Worm (Caenorhabditis elegans) whole organism, mixed stage, embryonic: ENCODE measurements around the gene Y105C5A.1285.
"Not testable (repeated sequence)": the region's sequence is repeated elsewhere in the genome, so short reads cannot be mapped to it uniquely, and the experiment has no call there.

Source experiments
- M03D4.4 ChIP-seq: sonication (generic microtip); optimal IDR thresholded peaks from 2 replicates; lab custom pipeline; 2017; ENCODE audit warnings: mild to moderate bottlenecking, missing genetic modification characterization, missing compliant biosample characterization
- bed-3 ChIP-seq: fragments of 200-800 bp; sonication (Bioruptor generic); optimal IDR thresholded peaks from 3 replicates; lab custom pipeline; 2018; ENCODE audit warnings: mild to moderate bottlenecking, missing genetic modification characterization, moderate library complexity, missing compliant biosample characterization
- blmp-1 ChIP-seq: fragments of 150-350 bp; optimal IDR thresholded peaks from 2 replicates; lab custom pipeline; 2014; ENCODE audit warnings: missing biosample characterization, missing genetic modification characterization
- ceh-39 ChIP-seq: fragments of 150-350 bp; optimal IDR thresholded peaks from 2 replicates; lab custom pipeline; 2014; ENCODE audit warnings: missing biosample characterization, missing genetic modification characterization
- ceh-43 ChIP-seq: fragments of 200-800 bp; sonication (Bioruptor generic); optimal IDR thresholded peaks from 2 replicates; lab custom pipeline; 2018; ENCODE audit warnings: mild to moderate bottlenecking, missing genetic modification characterization, moderate library complexity, missing compliant biosample characterization
- ceh-83 ChIP-seq: fragments of 200-800 bp; sonication (Bioruptor generic); optimal IDR thresholded peaks from 2 replicates; lab custom pipeline; 2018; ENCODE audit warnings: mild to moderate bottlenecking, missing genetic modification characterization, missing compliant biosample characterization
- ces-1 ChIP-seq: fragments of 150-350 bp; optimal IDR thresholded peaks from 2 replicates; lab custom pipeline; 2014; ENCODE audit warnings: missing biosample characterization, missing genetic modification reagents, missing genetic modification characterization
- cnd-1 ChIP-seq: fragments of 200-800 bp; sonication (Bioruptor generic); optimal IDR thresholded peaks from 2 replicates; lab custom pipeline; 2018; ENCODE audit warnings: mild to moderate bottlenecking, missing genetic modification characterization, missing compliant biosample characterization
- drap-1 ChIP-seq: fragments of 200-800 bp; sonication (Bioruptor generic); optimal IDR thresholded peaks from 3 replicates; lab custom pipeline; 2018; ENCODE audit warnings: mild to moderate bottlenecking, missing genetic modification characterization, missing compliant biosample characterization
- elt-3 ChIP-seq: fragments of 150-350 bp; optimal IDR thresholded peaks from 2 replicates; lab custom pipeline; 2014; ENCODE audit warnings: missing biosample characterization, missing genetic modification characterization
- flh-1 ChIP-seq: fragments of 200-800 bp; sonication (Bioruptor generic); optimal IDR thresholded peaks from 2 replicates; lab custom pipeline; 2018; ENCODE audit warnings: mild to moderate bottlenecking, missing genetic modification characterization, moderate library complexity, missing compliant biosample characterization
- ham-2 ChIP-seq: fragments of 200-800 bp; sonication (Bioruptor generic); optimal IDR thresholded peaks from 2 replicates; lab custom pipeline; 2018; ENCODE audit warnings: mild to moderate bottlenecking, missing genetic modification characterization, missing compliant biosample characterization
- hlh-1 ChIP-seq: fragments of 150-350 bp; optimal IDR thresholded peaks from 2 replicates; lab custom pipeline; 2014; ENCODE audit warnings: missing biosample characterization, missing genetic modification reagents, missing genetic modification characterization
- lin-32 ChIP-seq: fragments of 200-800 bp; sonication (Bioruptor generic); optimal IDR thresholded peaks from 2 replicates; lab custom pipeline; 2018; ENCODE audit warnings: mild to moderate bottlenecking, missing genetic modification characterization, missing compliant biosample characterization
- lsy-2 ChIP-seq: fragments of 150-350 bp; optimal IDR thresholded peaks from 2 replicates; lab custom pipeline; 2014; ENCODE audit warnings: missing biosample characterization, missing genetic modification characterization
- mab-5 ChIP-seq: fragments of 150-350 bp; optimal IDR thresholded peaks from 2 replicates; lab custom pipeline; 2014; ENCODE audit warnings: missing biosample characterization, missing genetic modification characterization
- mep-1 ChIP-seq: fragments of 150-350 bp; optimal IDR thresholded peaks from 2 replicates; lab custom pipeline; 2017; ENCODE audit warnings: missing biosample characterization, missing genetic modification reagents, missing genetic modification characterization, inconsistent platforms
- mls-2 ChIP-seq: sonication (generic microtip); optimal IDR thresholded peaks from 2 replicates; lab custom pipeline; 2016; ENCODE audit warnings: mild to moderate bottlenecking, missing genetic modification characterization, moderate library complexity, missing compliant biosample characterization
- nhr-2 ChIP-seq: fragments of 150-350 bp; optimal IDR thresholded peaks from 2 replicates; lab custom pipeline; 2014; ENCODE audit warnings: missing biosample characterization, missing genetic modification characterization
- nhr-237 ChIP-seq: fragments of 150-350 bp; optimal IDR thresholded peaks from 2 replicates; lab custom pipeline; 2014; ENCODE audit warnings: missing biosample characterization, missing genetic modification characterization
- nhr-28 ChIP-seq: fragments of 150-350 bp; optimal IDR thresholded peaks from 2 replicates; lab custom pipeline; 2014; ENCODE audit warnings: missing biosample characterization, missing genetic modification characterization
- nhr-76 ChIP-seq: sonication (generic microtip); optimal IDR thresholded peaks from 2 replicates; lab custom pipeline; 2017; ENCODE audit warnings: missing biosample characterization, missing genetic modification characterization
- pha-4 ChIP-seq: fragments of 150-350 bp; optimal IDR thresholded peaks from 2 replicates; lab custom pipeline; 2018; ENCODE audit warnings: missing biosample characterization, missing genetic modification reagents, missing genetic modification characterization
- sem-2 ChIP-seq: fragments of 200-800 bp; sonication (Bioruptor generic); optimal IDR thresholded peaks from 2 replicates; lab custom pipeline; 2018; ENCODE audit warnings: mild to moderate bottlenecking, missing genetic modification characterization, missing compliant biosample characterization
- snpc-4 ChIP-seq: fragments of 150-350 bp; optimal IDR thresholded peaks from 2 replicates; lab custom pipeline; 2014; ENCODE audit warnings: missing biosample characterization, missing genetic modification characterization
- tbx-8 ChIP-seq: fragments of 200-800 bp; sonication (Bioruptor generic); optimal IDR thresholded peaks from 2 replicates; lab custom pipeline; 2018; ENCODE audit warnings: mild to moderate bottlenecking, missing genetic modification characterization, moderate library complexity, missing compliant biosample characterization
- unc-120 ChIP-seq: sonication (generic microtip); optimal IDR thresholded peaks from 2 replicates; lab custom pipeline; 2017; ENCODE audit warnings: missing genetic modification characterization, missing compliant biosample characterization; ENCODE audit not compliant: poor library complexity, severe bottlenecking
- unc-39 ChIP-seq: fragments of 150-350 bp; optimal IDR thresholded peaks from 2 replicates; lab custom pipeline; 2014; ENCODE audit warnings: missing biosample characterization, missing genetic modification characterization
- zip-8 ChIP-seq: fragments of 150-350 bp; optimal IDR thresholded peaks from 2 replicates; lab custom pipeline; 2014; ENCODE audit warnings: missing biosample characterization, missing genetic modification characterization
- ztf-11 ChIP-seq: fragments of 150-350 bp; optimal IDR thresholded peaks from 2 replicates; lab custom pipeline; 2014; ENCODE audit warnings: missing biosample characterization, missing genetic modification characterization

The Y105C5A.1285 gene

ce11 chrIV:15752114-15752513, at the start of gene Y105C5A.1285:
Gene Y105C5A.1285, plus strand, starts transcription at chrIV:15752414.
- not testable (repeated sequence) for TF ChIP-seq ham-2 (GFP tag; lab: Kevin White, UChicago); tbx-8 (GFP tag; lab: Kevin White, UChicago); lsy-2

- TF ChIP-seq nhr-237 (tag; lab: Kevin White, UChicago) (no peak), snpc-4 (tag; lab: Kevin White, UChicago) (no peak), nhr-2 (tag; lab: Kevin White, UChicago) (no peak), sem-2 (GFP tag; lab: Kevin White, UChicago) (no peak), cnd-1 (tag; lab: Kevin White, UChicago) (no peak), blmp-1 (tag; lab: Kevin White, UChicago) (no peak), ces-1 (GFP tag; lab: Kevin White, UChicago) (no peak), drap-1 (no peak), ham-2 (GFP tag; lab: Kevin White, UChicago) (no peak), unc-39 (no peak), tbx-8 (GFP tag; lab: Kevin White, UChicago) (no peak), bed-3 (no peak), ztf-11 (tag; lab: Kevin White, UChicago) (no peak), lsy-2 (no peak)
Observed at ce11 chrIV:15718442-15718841, 33.8 kb upstream of the Y105C5A.1285 start.

DNA sequence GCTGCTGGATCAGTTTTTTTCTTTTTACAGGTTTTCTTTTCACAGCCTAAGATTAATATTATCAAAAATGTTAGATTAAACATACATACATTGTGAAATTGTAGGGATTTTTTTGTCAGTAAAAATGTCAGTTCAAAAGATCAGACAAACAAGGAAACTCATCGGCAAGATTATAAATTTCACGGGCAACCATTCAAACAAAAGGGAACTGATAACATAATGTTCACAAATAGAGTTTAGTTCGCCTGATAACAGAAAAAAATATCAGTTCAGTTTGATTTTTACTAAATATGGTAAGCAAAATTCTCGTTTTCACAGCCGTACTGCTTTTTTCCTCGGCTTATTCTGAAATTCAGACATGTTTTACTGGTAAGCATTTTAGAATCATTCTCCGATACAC, 26.0 kb upstream of the Y105C5A.1285 start:
- TF ChIP-seq unc-120 (tag; lab: Kevin White, UChicago), result no peak
- TF ChIP-seq nhr-28 (tag; lab: Kevin White, UChicago), result no peak
- no peak for TF ChIP-seq mls-2 (tag; lab: Kevin White, UChicago)
- TF ChIP-seq drap-1, result no peak
- TF ChIP-seq M03D4.4 (tag; lab: Kevin White, UChicago), result no peak
- TF ChIP-seq nhr-76, result no peak
- TF ChIP-seq lsy-2, result no peak
- no peak for TF ChIP-seq ceh-43 (GFP tag; lab: Kevin White, UChicago)
- TF ChIP-seq flh-1, result no peak
- TF ChIP-seq blmp-1 (tag; lab: Kevin White, UChicago), result no peak
- TF ChIP-seq ceh-39 (tag; lab: Kevin White, UChicago), result no peak
- TF ChIP-seq ces-1 (GFP tag; lab: Kevin White, UChicago), result no peak
- TF ChIP-seq lin-32 (GFP tag; lab: Kevin White, UChicago), result no peak
- no peak for TF ChIP-seq ceh-83
- no peak for TF ChIP-seq mep-1 (tag; lab: Kevin White, UChicago)
- no peak for TF ChIP-seq elt-3

ce11 chrIV:15750014-15750776, 2.0 kb upstream of the Y105C5A.1285 start:
- TF ChIP-seq mls-2 (tag; lab: Kevin White, UChicago) (no peak), hlh-1 (tag; lab: Kevin White, UChicago) (no peak), nhr-2 (tag; lab: Kevin White, UChicago) (no peak), ceh-43 (GFP tag; lab: Kevin White, UChicago) (no peak), ces-1 (GFP tag; lab: Kevin White, UChicago) (no peak), mep-1 (tag; lab: Kevin White, UChicago) (no peak), unc-39 (no peak), nhr-28 (tag; lab: Kevin White, UChicago) (no peak), pha-4 (tag; lab: Kevin White, UChicago) (no peak), ztf-11 (tag; lab: Kevin White, UChicago) (no peak), drap-1 (no peak), mab-5 (no peak), snpc-4 (tag; lab: Kevin White, UChicago) (no peak), zip-8 (no peak), nhr-76 (no peak), blmp-1 (tag; lab: Kevin White, UChicago) (no peak)

- not testable (repeated sequence) for TF ChIP-seq unc-120, mls-2, ceh-39 (tag; lab: Kevin White, UChicago)
- TF ChIP-seq, all 35 proteins: peak for 0; not testable (repeated sequence) for 35
Observed at ce11 chrIV:15790846-15791245, 38.6 kb downstream of the Y105C5A.1285 start, which contains the start of gene Y105C5A.1273. Gene Y105C5A.1273, plus strand, starts transcription at chrIV:15791146.
